Fruit fly (Drosophila melanogaster): ENCODE data around the gene CG3634.

The CG3634 gene

DNA sequence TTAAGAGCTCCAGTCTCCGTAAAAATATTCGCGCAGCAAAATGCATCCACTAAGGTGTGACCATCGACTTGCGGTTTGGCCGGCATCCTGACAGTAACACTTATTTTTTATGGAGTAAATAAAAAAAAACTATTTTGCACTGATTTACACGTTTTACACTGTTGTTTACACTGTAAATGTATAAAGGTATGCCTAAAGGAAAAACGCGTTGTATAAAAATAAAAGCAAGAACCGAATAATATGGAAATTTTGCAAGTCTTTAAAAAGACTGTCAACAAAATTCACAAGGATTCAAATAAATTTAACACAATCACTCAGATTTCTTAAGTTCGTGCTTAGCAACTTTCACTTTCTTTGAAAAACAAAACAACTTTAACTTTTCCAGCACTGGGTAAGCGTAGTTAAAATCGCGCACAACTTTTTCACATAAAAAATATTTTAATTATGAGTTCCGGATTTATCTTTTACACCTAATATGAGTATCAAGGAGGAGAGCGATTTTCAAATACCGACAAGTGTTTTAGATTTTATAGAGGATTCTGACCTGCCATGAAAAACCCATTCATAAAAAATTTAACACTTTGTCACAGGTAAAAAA is 14.2 kb upstream of the CG3634 start:
- TF ChIP-seq D1 (tag; optimal IDR thresholded peaks at IDR 0.05): peak; percentile 36
- no peak for TF ChIP-seq CG32121 (GFP tag; IDR thresholded peaks at IDR 0.05)

- TF ChIP-seq CG14655 (GFP tag; optimal IDR thresholded peaks at IDR 0.05) (no peak), Ets98B (GFP tag; IDR thresholded peaks at IDR 0.05) (no peak), gl (tag; optimal IDR thresholded peaks at IDR 0.05) (no peak), CG15710 (tag; optimal IDR thresholded peaks at IDR 0.05) (no peak)
Observed at dm6 chr3L:20817927-20818326, 8.9 kb upstream of the CG3634 start, which contains the start of gene Mst77F. Gene Mst77F (minus strand): TSS chr3L:20818027.

dm6 chr3L:20815666-20816375 is 6.7 kb upstream of the CG3634 start, which contains the start of the genes CG3618 and Pka-R1:
Gene CG3618 (minus strand): TSS chr3L:20816075.
Gene Pka-R1 (plus strand): TSS chr3L:20816118.
- TF ChIP-seq CG9948 (tag; optimal IDR thresholded peaks at IDR 0.05) (no peak), CG10348 (GFP tag; IDR thresholded peaks at IDR 0.05) (no peak), CG32121 (GFP tag; IDR thresholded peaks at IDR 0.05) (no peak)

DNA sequence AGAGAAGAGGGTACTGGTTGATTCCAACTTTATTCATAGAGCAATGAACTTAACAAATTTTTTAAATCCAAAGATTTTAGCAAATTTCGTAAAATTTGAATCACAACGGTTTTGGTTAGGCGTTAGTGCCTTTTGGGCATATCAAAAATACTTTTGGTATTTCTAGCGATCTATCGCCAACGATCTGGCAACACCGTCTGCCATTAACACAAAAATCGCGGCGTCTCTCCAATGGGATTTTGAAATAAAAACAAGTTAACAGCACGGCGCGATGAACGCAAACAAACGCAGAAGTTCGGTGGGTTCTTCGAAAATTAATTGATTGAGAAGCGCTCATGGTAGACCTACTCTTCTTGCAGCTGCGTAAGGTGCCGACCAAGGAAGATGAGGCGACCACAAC is 8.9 kb downstream of the CG3634 start, which contains the start of gene Spc105R:
Spc105R (plus strand) TSS at position 203 of the 400 bp plus-strand sequence.
- TF ChIP-seq CG15710 (tag; optimal IDR thresholded peaks at IDR 0.05) (no peak), CG34367 (tag; optimal IDR thresholded peaks at IDR 0.05) (no peak), Snoo (tag; optimal IDR thresholded peaks at IDR 0.05) (no peak), Pif1A (GFP tag; optimal IDR thresholded peaks at IDR 0.05) (no peak), rn (GFP tag; IDR thresholded peaks at IDR 0.05) (no peak), CG8159 (tag; optimal IDR thresholded peaks at IDR 0.05) (no peak), CG14655 (GFP tag; optimal IDR thresholded peaks at IDR 0.05) (no peak), EcR (GFP tag; optimal IDR thresholded peaks at IDR 0.05) (no peak), CG13204 (GFP tag; optimal IDR thresholded peaks at IDR 0.05) (no peak), Pif1B (GFP tag; optimal IDR thresholded peaks at IDR 0.05) (no peak), CG17806 (tag; optimal IDR thresholded peaks at IDR 0.05) (no peak), CG9948 (tag; optimal IDR thresholded peaks at IDR 0.05) (no peak), Ets98B (GFP tag; IDR thresholded peaks at IDR 0.05) (no peak), D1 (tag; optimal IDR thresholded peaks at IDR 0.05) (no peak), CG4496 (GFP tag; IDR thresholded peaks at IDR 0.05) (no peak), CG32121 (GFP tag; IDR thresholded peaks at IDR 0.05) (no peak), CG12605 (GFP tag; IDR thresholded peaks at IDR 0.05) (no peak), CG8301 (tag; optimal IDR thresholded peaks at IDR 0.05) (no peak), fd96Ca (GFP tag; IDR thresholded peaks at IDR 0.05) (no peak)

dm6 chr3L:20798325-20798846 is 10.7 kb downstream of the CG3634 start, which contains the start of the genes CG3698 and tzn:
Gene CG3698 (minus strand): TSS chr3L:20798375.
Gene tzn (plus strand): TSS chr3L:20798645.
- TF ChIP-seq CG15710 (tag; optimal IDR thresholded peaks at IDR 0.05): peak; percentile 72
- no peak for TF ChIP-seq CG14655 (GFP tag; optimal IDR thresholded peaks at IDR 0.05)
- TF ChIP-seq gl (tag; optimal IDR thresholded peaks at IDR 0.05): peak; percentile 48
- TF ChIP-seq CG4496 (GFP tag; IDR thresholded peaks at IDR 0.05): peak; percentile 89
- TF ChIP-seq CG8301 (tag; optimal IDR thresholded peaks at IDR 0.05): no peak
- TF ChIP-seq EcR (GFP tag; optimal IDR thresholded peaks at IDR 0.05): no peak
- TF ChIP-seq CG17806 (tag; optimal IDR thresholded peaks at IDR 0.05): no peak
- peak; percentile 76 for TF ChIP-seq rn (GFP tag; IDR thresholded peaks at IDR 0.05)
- no peak for TF ChIP-seq D1 (tag; optimal IDR thresholded peaks at IDR 0.05)
- TF ChIP-seq Snoo (tag; optimal IDR thresholded peaks at IDR 0.05): peak; percentile 93
- no peak for TF ChIP-seq CG13204 (GFP tag; optimal IDR thresholded peaks at IDR 0.05)
- TF ChIP-seq CG9948 (tag; optimal IDR thresholded peaks at IDR 0.05): no peak
- peak; percentile 59; the same call in 1 of the 2 replicates for TF ChIP-seq CG32121 (GFP tag; IDR thresholded peaks at IDR 0.05)
- TF ChIP-seq CG10348 (GFP tag; IDR thresholded peaks at IDR 0.05): no peak
- peak; percentile 52; the same call in 1 of the 2 replicates for TF ChIP-seq Ets98B (GFP tag; IDR thresholded peaks at IDR 0.05)
- peak; percentile 82 for TF ChIP-seq CG34367 (tag; optimal IDR thresholded peaks at IDR 0.05)

dm6 chr3L:20797379-20797778 is 11.7 kb downstream of the CG3634 start:
- TF ChIP-seq CG17806 (tag; optimal IDR thresholded peaks at IDR 0.05): no peak
- no peak for TF ChIP-seq Pif1B (GFP tag; optimal IDR thresholded peaks at IDR 0.05)
- no peak for TF ChIP-seq CG13204 (GFP tag; optimal IDR thresholded peaks at IDR 0.05)

DNA sequence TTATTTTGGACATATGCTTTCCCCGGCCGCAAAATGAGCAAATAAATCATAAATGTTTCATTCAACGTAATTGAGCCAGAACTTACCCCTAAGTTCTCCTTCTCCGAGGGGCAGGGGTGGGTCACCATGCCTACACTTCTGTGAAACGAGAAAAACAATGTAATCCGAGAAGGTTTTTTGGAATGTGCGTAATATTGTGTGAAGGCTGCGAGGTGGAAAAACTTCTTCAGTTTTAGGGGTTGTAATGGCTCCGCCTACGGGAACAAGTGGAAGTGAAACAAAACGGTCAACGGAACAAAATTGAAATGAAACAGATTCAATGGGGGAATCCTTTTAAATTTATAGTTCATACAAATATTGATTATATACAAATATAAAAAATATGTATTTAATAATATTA is 12.3 kb downstream of the CG3634 start:
- TF ChIP-seq CG15710 (tag; optimal IDR thresholded peaks at IDR 0.05) (no peak), CG12605 (GFP tag; IDR thresholded peaks at IDR 0.05) (no peak), Snoo (tag; optimal IDR thresholded peaks at IDR 0.05) (no peak), Ets98B (GFP tag; IDR thresholded peaks at IDR 0.05) (no peak), CG4496 (GFP tag; IDR thresholded peaks at IDR 0.05) (no peak), CG9948 (tag; optimal IDR thresholded peaks at IDR 0.05) (no peak), Pif1B (GFP tag; optimal IDR thresholded peaks at IDR 0.05) (no peak), CG17806 (tag; optimal IDR thresholded peaks at IDR 0.05) (no peak), gl (tag; optimal IDR thresholded peaks at IDR 0.05) (no peak), CG34367 (tag; optimal IDR thresholded peaks at IDR 0.05) (no peak), CG13204 (GFP tag; optimal IDR thresholded peaks at IDR 0.05) (no peak), CG8159 (tag; optimal IDR thresholded peaks at IDR 0.05) (no peak), CG14655 (GFP tag; optimal IDR thresholded peaks at IDR 0.05) (no peak)

All from whole organism, pupa.